Worm (Caenorhabditis elegans) whole organism, L1 larva: ENCODE results near the gene C49G7.10.

Source experiments
- C16A3.4 ChIP-seq: fragments of 150-350 bp; optimal IDR thresholded peaks from 2 replicates; lab custom pipeline; 2014; ENCODE audit warnings: missing biosample characterization, missing genetic modification characterization
- aha-1 ChIP-seq: fragments of 150-350 bp; optimal IDR thresholded peaks from 2 replicates; lab custom pipeline; 2014; ENCODE audit warnings: missing biosample characterization, missing genetic modification characterization
- ama-1 ChIP-seq: fragments of 150-350 bp; optimal IDR thresholded peaks from 2 replicates; lab custom pipeline; 2014
- ceh-8 ChIP-seq: fragments of 200-800 bp; sonication (Bioruptor generic); optimal IDR thresholded peaks from 2 replicates; lab custom pipeline; 2018; ENCODE audit warnings: mild to moderate bottlenecking, missing genetic modification characterization, moderate library complexity, missing compliant biosample characterization
- dpl-1 ChIP-seq, 3 experiments: fragments of 150-350 bp in 2 of 3; sonication (generic microtip) in 1 of 3; optimal IDR thresholded peaks; 2 replicates each; lab custom pipeline; 2014 to 2017; ENCODE audit warnings: missing biosample characterization in 3 of 3, missing genetic modification characterization in 3 of 3, missing genetic modification reagents in 3 of 3
- efl-1 ChIP-seq, 4 experiments: fragments of 150-350 bp; optimal IDR thresholded peaks in 3 of 4; peaks in 1 of 4; 1 replicate in 1 of 4; 2 replicates in 3 of 4; lab custom pipeline; 2014; ENCODE audit warnings: missing biosample characterization in 2 of 4, missing genetic modification characterization in 2 of 4, missing genetic modification reagents in 2 of 4
- efl-3 ChIP-seq: fragments of 200-800 bp; sonication (Bioruptor generic); optimal IDR thresholded peaks from 2 replicates; lab custom pipeline; 2018; ENCODE audit warnings: mild to moderate bottlenecking, missing genetic modification characterization, missing compliant biosample characterization
- egl-13 ChIP-seq: sonication (generic microtip); optimal IDR thresholded peaks from 2 replicates; lab custom pipeline; 2016; ENCODE audit warnings: missing genotype, missing genetic modification reagents, missing genetic modification characterization, missing compliant biosample characterization
- elt-2 ChIP-seq: sonication (generic microtip); optimal IDR thresholded peaks from 2 replicates; lab custom pipeline; 2016; ENCODE audit warnings: missing genetic modification characterization, mild to moderate bottlenecking, inconsistent platforms, missing compliant biosample characterization, missing genetic modification reagents
- elt-3 ChIP-seq, 6 experiments: fragments of 150-350 bp in 1 of 6; sonication (generic microtip); optimal IDR thresholded peaks; 2 replicates each; lab custom pipeline; 2017 to 2018; ENCODE audit warnings: missing biosample characterization in 6 of 6, missing genetic modification characterization in 6 of 6, inconsistent platforms in 1 of 6
- fkh-10 ChIP-seq: sonication (generic microtip); optimal IDR thresholded peaks from 2 replicates; lab custom pipeline; 2017; ENCODE audit warnings: missing biosample characterization, missing genetic modification reagents, missing genetic modification characterization
- fkh-4 ChIP-seq: sonication (generic microtip); optimal IDR thresholded peaks from 2 replicates; lab custom pipeline; 2016; ENCODE audit warnings: missing compliant biosample characterization, missing genetic modification characterization, borderline replicate concordance
- fos-1 ChIP-seq: fragments of 150-350 bp; optimal IDR thresholded peaks from 2 replicates; lab custom pipeline; 2014; ENCODE audit warnings: missing biosample characterization, missing genetic modification characterization
- hlh-17 ChIP-seq: fragments of 200-800 bp; sonication (Bioruptor generic); optimal IDR thresholded peaks from 2 replicates; lab custom pipeline; 2018; ENCODE audit warnings: missing genetic modification characterization, mild to moderate bottlenecking, missing compliant biosample characterization, moderate library complexity, borderline replicate concordance
- hlh-4 ChIP-seq: sonication (generic microtip); optimal IDR thresholded peaks from 2 replicates; lab custom pipeline; 2016; ENCODE audit warnings: mild to moderate bottlenecking, missing genetic modification characterization, missing compliant biosample characterization
- irx-1 ChIP-seq: sonication (generic microtip); optimal IDR thresholded peaks from 2 replicates; lab custom pipeline; 2016; ENCODE audit warnings: missing genetic modification characterization, missing compliant biosample characterization
- jun-1 ChIP-seq: fragments of 150-350 bp; optimal IDR thresholded peaks from 2 replicates; lab custom pipeline; 2014; ENCODE audit warnings: missing biosample characterization, missing genetic modification reagents, missing genetic modification characterization
- lin-39 ChIP-seq: fragments of 150-350 bp; optimal IDR thresholded peaks from 2 replicates; lab custom pipeline; 2014; ENCODE audit warnings: missing biosample characterization, missing genetic modification reagents, missing genetic modification characterization
- mdl-1 ChIP-seq, 2 experiments: fragments of 150-350 bp; optimal IDR thresholded peaks; 2 replicates each; lab custom pipeline; 2014 to 2017; ENCODE audit warnings: missing biosample characterization in 2 of 2, missing genetic modification characterization in 2 of 2, inconsistent platforms in 1 of 2
- mef-2 ChIP-seq: fragments of 150-350 bp; optimal IDR thresholded peaks from 2 replicates; lab custom pipeline; 2014; ENCODE audit warnings: missing biosample characterization, missing genetic modification characterization
- mep-1 ChIP-seq: fragments of 150-350 bp; optimal IDR thresholded peaks from 2 replicates; lab custom pipeline; 2014; ENCODE audit warnings: missing biosample characterization, missing genetic modification characterization
- nhr-11 ChIP-seq: fragments of 150-350 bp; optimal IDR thresholded peaks from 2 replicates; lab custom pipeline; 2014; ENCODE audit warnings: missing biosample characterization, missing genetic modification characterization
- nhr-12 ChIP-seq: sonication (generic microtip); optimal IDR thresholded peaks from 2 replicates; lab custom pipeline; 2017; ENCODE audit warnings: missing biosample characterization, missing genetic modification characterization
- nhr-237 ChIP-seq: fragments of 150-350 bp; optimal IDR thresholded peaks from 2 replicates; lab custom pipeline; 2014; ENCODE audit warnings: missing biosample characterization, missing genetic modification characterization
- nhr-47 ChIP-seq: sonication (generic microtip); optimal IDR thresholded peaks from 2 replicates; lab custom pipeline; 2016; ENCODE audit warnings: mild to moderate bottlenecking, missing genetic modification characterization, moderate library complexity, missing compliant biosample characterization
- nhr-71 ChIP-seq: sonication (generic microtip); optimal IDR thresholded peaks from 2 replicates; lab custom pipeline; 2016; ENCODE audit warnings: mild to moderate bottlenecking, missing genetic modification characterization, moderate library complexity, missing compliant biosample characterization
- nhr-90 ChIP-seq: sonication (generic microtip); optimal IDR thresholded peaks from 2 replicates; lab custom pipeline; 2016; ENCODE audit warnings: mild to moderate bottlenecking, missing genetic modification characterization, missing compliant biosample characterization; ENCODE audit not compliant: poor library complexity
- pqm-1 ChIP-seq: sonication (generic microtip); optimal IDR thresholded peaks from 3 replicates; lab custom pipeline; 2017; ENCODE audit warnings: missing biosample characterization, missing genetic modification characterization
- rnt-1 ChIP-seq: sonication (generic microtip); optimal IDR thresholded peaks from 2 replicates; lab custom pipeline; 2016; ENCODE audit warnings: mild to moderate bottlenecking, missing genetic modification characterization, moderate library complexity, missing compliant biosample characterization
- skn-1 ChIP-seq: fragments of 150-350 bp; optimal IDR thresholded peaks from 2 replicates; lab custom pipeline; 2014; ENCODE audit warnings: missing biosample characterization, missing genetic modification characterization
- snpc-4 ChIP-seq: fragments of 150-350 bp; optimal IDR thresholded peaks from 2 replicates; lab custom pipeline; 2014; ENCODE audit warnings: missing biosample characterization, missing genetic modification characterization
- sptf-1 ChIP-seq: fragments of 150-350 bp; optimal IDR thresholded peaks from 2 replicates; lab custom pipeline; 2014; ENCODE audit warnings: missing biosample characterization, missing genetic modification characterization
- unc-30 ChIP-seq: sonication (generic microtip); optimal IDR thresholded peaks from 2 replicates; lab custom pipeline; 2017; ENCODE audit warnings: missing biosample characterization, missing genetic modification characterization
- unc-86 ChIP-seq: sonication (generic microtip); optimal IDR thresholded peaks from 2 replicates; lab custom pipeline; 2016; ENCODE audit warnings: missing genetic modification characterization, missing compliant biosample characterization
- unc-98 ChIP-seq: fragments of 200-800 bp; sonication (Bioruptor generic); IDR thresholded peaks from 2 replicates; pipeline ENCODE4 v1.3.6; 2022; ENCODE audit warnings: missing genetic modification characterization, missing compliant biosample characterization
- zip-4 ChIP-seq: fragments of 200-800 bp; sonication (Bioruptor generic); optimal IDR thresholded peaks from 2 replicates; lab custom pipeline; 2018; ENCODE audit warnings: mild to moderate bottlenecking, missing genetic modification characterization, moderate library complexity, missing compliant biosample characterization
- ztf-11 ChIP-seq, 2 experiments: sonication (generic microtip); optimal IDR thresholded peaks; 2 replicates each; lab custom pipeline; 2016 to 2017; ENCODE audit warnings: missing genetic modification characterization in 2 of 2, missing biosample characterization in 1 of 2, missing compliant biosample characterization in 1 of 2

C49G7.10 gene

DNA sequence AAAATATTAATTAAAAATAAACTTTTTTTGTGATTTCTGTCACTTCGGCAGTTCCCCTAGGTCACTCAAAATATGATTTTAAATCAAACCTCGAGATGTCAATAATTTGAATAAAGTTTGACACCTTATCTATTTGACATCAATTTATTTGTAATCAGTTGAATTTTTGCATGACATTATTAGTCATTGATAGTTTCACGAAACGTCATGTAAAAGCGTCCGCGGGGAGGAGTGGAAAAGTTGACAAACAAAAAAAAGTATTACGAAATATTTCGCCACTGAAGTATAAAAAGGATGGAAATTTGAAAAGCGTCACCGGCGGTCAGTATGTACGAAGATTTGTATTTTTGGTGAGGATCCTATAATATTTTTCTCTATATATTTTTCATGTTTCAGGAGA is 17.0 kb downstream of the C49G7.10 start, which contains the start of gene K09D9.1:
Gene K09D9.1, plus strand, starts transcription at position 271 of the 400 bp plus-strand sequence.
- TF ChIP-seq rnt-1 (tag; lab: Kevin White, UChicago) (no peak), elt-2 (tag; lab: Kevin White, UChicago) (peak; percentile 74), nhr-12 (tag; lab: Kevin White, UChicago) (no peak), skn-1 (tag; lab: Kevin White, UChicago) (peak; percentile 53), zip-4 (peak; percentile 73), C16A3.4 (tag; lab: Kevin White, UChicago) (no peak), fkh-10 (GFP tag; lab: Kevin White, UChicago) (no peak)

DNA sequence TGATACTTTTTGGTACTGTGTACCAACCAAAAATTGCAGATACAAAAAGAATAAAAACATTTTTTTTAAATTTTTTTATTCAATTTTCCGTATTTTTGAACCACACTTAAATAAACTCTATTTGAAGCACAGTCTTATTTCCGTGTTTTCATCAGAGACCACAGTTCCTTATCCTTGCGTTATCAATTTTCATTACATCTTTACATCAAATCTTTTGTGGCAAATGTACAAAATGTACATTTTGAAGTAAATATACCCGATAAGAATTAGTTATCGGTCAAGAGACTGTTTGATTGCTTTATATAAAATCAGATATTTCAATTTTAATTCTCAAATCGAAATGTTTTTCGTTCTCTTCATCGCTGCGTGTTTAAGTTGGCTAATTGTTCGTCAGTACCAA is 19.5 kb downstream of the C49G7.10 start, which contains the start of gene cyp-35A3:
Gene cyp-35A3, plus strand, starts transcription at position 301 of the 400 bp plus-strand sequence.
- TF ChIP-seq efl-1 (optimal IDR thresholded peaks at IDR 0.05; lab: Kevin White, UChicago): no peak
- TF ChIP-seq efl-1 (GFP tag; optimal IDR thresholded peaks at IDR 0.05 in 1 of 2; lab: Kevin White, UChicago): no peak
- TF ChIP-seq snpc-4 (tag; lab: Kevin White, UChicago): no peak
- no peak for TF ChIP-seq mdl-1 (tag; optimal IDR thresholded peaks at IDR 0.05; lab: Kevin White, UChicago)
- no peak for TF ChIP-seq nhr-237
- TF ChIP-seq ama-1 (lab: Kevin White, UChicago): no peak
- no peak for TF ChIP-seq elt-3 (tag; optimal IDR thresholded peaks at IDR 0.05; lab: Kevin White, UChicago)
- no peak for TF ChIP-seq fkh-4 (tag; lab: Kevin White, UChicago)
- TF ChIP-seq mef-2 (tag; lab: Kevin White, UChicago): no peak
- TF ChIP-seq nhr-11: no peak
- TF ChIP-seq unc-86 (tag; lab: Kevin White, UChicago): no peak
- TF ChIP-seq mep-1 (tag; lab: Kevin White, UChicago): no peak
- TF ChIP-seq efl-3 (GFP tag; lab: Kevin White, UChicago): no peak
- no peak for TF ChIP-seq dpl-1 (GFP tag; optimal IDR thresholded peaks at IDR 0.05; lab: Kevin White, UChicago)
- no peak for TF ChIP-seq lin-39

DNA sequence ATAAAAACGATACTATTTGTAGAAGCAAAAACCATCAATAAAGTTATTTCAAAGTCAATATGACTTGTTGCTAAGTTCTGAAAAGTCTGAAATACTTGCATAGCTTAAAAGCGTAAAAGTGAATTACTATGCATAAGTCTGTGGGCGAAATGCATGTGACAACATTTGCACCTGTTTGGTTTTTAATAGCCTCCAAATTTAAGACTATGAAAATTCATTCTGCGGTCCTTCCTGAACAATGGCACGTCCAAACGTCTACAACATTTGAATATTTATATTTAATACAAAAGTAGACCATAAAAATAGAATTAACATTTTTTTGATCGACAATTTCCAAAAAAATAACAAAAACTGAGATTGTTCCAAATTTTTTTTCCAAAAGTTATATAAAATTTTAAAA is 20.0 kb downstream of the C49G7.10 start, which contains the start of gene K09D9.14:
Gene K09D9.14, minus strand, starts transcription at position 101 of the 400 bp plus-strand sequence.
- TF ChIP-seq mdl-1 (tag; optimal IDR thresholded peaks at IDR 0.05; lab: Kevin White, UChicago) (no peak), unc-98 (no peak), sptf-1 (tag; lab: Kevin White, UChicago) (no peak), unc-30 (tag; lab: Kevin White, UChicago) (no peak), nhr-11 (no peak), zip-4 (no peak), egl-13 (tag; lab: Kevin White, UChicago) (no peak), irx-1 (tag; lab: Kevin White, UChicago) (no peak)
- TF ChIP-seq, all 84 proteins: peak for 0

DNA sequence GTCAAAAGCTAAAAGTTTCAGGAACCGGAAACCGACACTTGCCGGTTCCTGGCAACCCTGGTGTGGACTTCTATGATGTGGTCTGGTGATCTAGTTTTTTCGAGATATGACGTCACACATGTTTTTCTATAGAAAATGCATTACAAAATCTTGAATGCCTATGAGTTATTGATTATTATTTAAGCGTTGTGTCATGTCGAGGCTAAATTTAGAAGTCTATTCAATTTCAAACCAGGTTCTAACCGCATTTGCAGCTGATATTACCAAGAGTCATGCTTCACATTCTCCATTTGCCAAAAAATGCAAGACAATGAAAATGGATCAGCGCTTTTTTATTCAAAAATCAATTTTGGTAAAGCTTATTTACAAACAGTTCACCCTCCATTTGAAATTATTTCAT is 22.6 kb downstream of the C49G7.10 start, which contains the start of gene K09D9.3:
Gene K09D9.3, plus strand, starts transcription at position 301 of the 400 bp plus-strand sequence.
- TF ChIP-seq pqm-1 (no peak), nhr-90 (no peak), ceh-8 (no peak), efl-3 (GFP tag; lab: Kevin White, UChicago) (no peak), nhr-12 (tag; lab: Kevin White, UChicago) (no peak), nhr-47 (tag; lab: Kevin White, UChicago) (no peak), fkh-10 (GFP tag; lab: Kevin White, UChicago) (no peak), fos-1 (no peak), aha-1 (tag; lab: Kevin White, UChicago) (no peak), hlh-4 (no peak), hlh-17 (GFP tag; lab: Kevin White, UChicago) (no peak), nhr-237 (no peak), nhr-71 (tag; lab: Kevin White, UChicago) (no peak), ztf-11 (tag; optimal IDR thresholded peaks at IDR 0.05; lab: Kevin White, UChicago) (no peak), jun-1 (tag; lab: Kevin White, UChicago) (no peak)
